Worm (Caenorhabditis elegans) whole organism, early embryonic: ENCODE results near the gene seb-3.

Experiments used
- F13C5.2 ChIP-seq: sonication (generic microtip); optimal IDR thresholded peaks from 2 replicates; lab custom pipeline; 2017; ENCODE audit warnings: mild to moderate bottlenecking, missing genetic modification characterization, inconsistent platforms, missing compliant biosample characterization
- ama-1 ChIP-seq: fragments of 150-350 bp; optimal IDR thresholded peaks from 2 replicates; lab custom pipeline; 2014
- tbx-37 ChIP-seq: fragments of 200-800 bp; sonication (Bioruptor generic); conservative IDR thresholded peaks from 2 replicates; pipeline ENCODE4 v1.3.6; 2022; ENCODE audit warnings: missing genetic modification reagents, missing genetic modification characterization, missing compliant biosample characterization

ce11 chrX:15057900-15058299 is 31.8 kb downstream of the seb-3 start:
- TF ChIP-seq tbx-37 (GFP tag; lab: Robert Waterston, UW): no peak
- TF ChIP-seq F13C5.2: no peak
- TF ChIP-seq ama-1 (lab: Kevin White, UChicago): no peak
